Worm (Caenorhabditis elegans) whole organism, mixed stage, embryonic: Measurements from ENCODE around the gene fbxb-106.

Experiments
- M03D4.4 ChIP-seq: sonication (generic microtip); optimal IDR thresholded peaks from 2 replicates; lab custom pipeline; 2017; ENCODE audit warnings: mild to moderate bottlenecking, missing genetic modification characterization, missing compliant biosample characterization
- bed-3 ChIP-seq: fragments of 200-800 bp; sonication (Bioruptor generic); optimal IDR thresholded peaks from 3 replicates; lab custom pipeline; 2018; ENCODE audit warnings: mild to moderate bottlenecking, missing genetic modification characterization, moderate library complexity, missing compliant biosample characterization
- blmp-1 ChIP-seq: fragments of 150-350 bp; optimal IDR thresholded peaks from 2 replicates; lab custom pipeline; 2014; ENCODE audit warnings: missing biosample characterization, missing genetic modification characterization
- ceh-39 ChIP-seq: fragments of 150-350 bp; optimal IDR thresholded peaks from 2 replicates; lab custom pipeline; 2014; ENCODE audit warnings: missing biosample characterization, missing genetic modification characterization
- ceh-43 ChIP-seq: fragments of 200-800 bp; sonication (Bioruptor generic); optimal IDR thresholded peaks from 2 replicates; lab custom pipeline; 2018; ENCODE audit warnings: mild to moderate bottlenecking, missing genetic modification characterization, moderate library complexity, missing compliant biosample characterization
- ceh-83 ChIP-seq: fragments of 200-800 bp; sonication (Bioruptor generic); optimal IDR thresholded peaks from 2 replicates; lab custom pipeline; 2018; ENCODE audit warnings: mild to moderate bottlenecking, missing genetic modification characterization, missing compliant biosample characterization
- cnd-1 ChIP-seq: fragments of 200-800 bp; sonication (Bioruptor generic); optimal IDR thresholded peaks from 2 replicates; lab custom pipeline; 2018; ENCODE audit warnings: mild to moderate bottlenecking, missing genetic modification characterization, missing compliant biosample characterization
- drap-1 ChIP-seq: fragments of 200-800 bp; sonication (Bioruptor generic); optimal IDR thresholded peaks from 3 replicates; lab custom pipeline; 2018; ENCODE audit warnings: mild to moderate bottlenecking, missing genetic modification characterization, missing compliant biosample characterization
- elt-3 ChIP-seq: fragments of 150-350 bp; optimal IDR thresholded peaks from 2 replicates; lab custom pipeline; 2014; ENCODE audit warnings: missing biosample characterization, missing genetic modification characterization
- flh-1 ChIP-seq: fragments of 200-800 bp; sonication (Bioruptor generic); optimal IDR thresholded peaks from 2 replicates; lab custom pipeline; 2018; ENCODE audit warnings: mild to moderate bottlenecking, missing genetic modification characterization, moderate library complexity, missing compliant biosample characterization
- ham-2 ChIP-seq: fragments of 200-800 bp; sonication (Bioruptor generic); optimal IDR thresholded peaks from 2 replicates; lab custom pipeline; 2018; ENCODE audit warnings: mild to moderate bottlenecking, missing genetic modification characterization, missing compliant biosample characterization
- hlh-1 ChIP-seq: fragments of 150-350 bp; optimal IDR thresholded peaks from 2 replicates; lab custom pipeline; 2014; ENCODE audit warnings: missing biosample characterization, missing genetic modification reagents, missing genetic modification characterization
- lin-13 ChIP-seq: fragments of 150-350 bp; optimal IDR thresholded peaks from 2 replicates; lab custom pipeline; 2014; ENCODE audit warnings: missing biosample characterization, missing genetic modification characterization
- lsy-2 ChIP-seq: fragments of 150-350 bp; optimal IDR thresholded peaks from 2 replicates; lab custom pipeline; 2014; ENCODE audit warnings: missing biosample characterization, missing genetic modification characterization
- mab-5 ChIP-seq: fragments of 150-350 bp; optimal IDR thresholded peaks from 2 replicates; lab custom pipeline; 2014; ENCODE audit warnings: missing biosample characterization, missing genetic modification characterization
- mep-1 ChIP-seq: fragments of 150-350 bp; optimal IDR thresholded peaks from 2 replicates; lab custom pipeline; 2017; ENCODE audit warnings: missing biosample characterization, missing genetic modification reagents, missing genetic modification characterization, inconsistent platforms
- mls-2 ChIP-seq: sonication (generic microtip); optimal IDR thresholded peaks from 2 replicates; lab custom pipeline; 2016; ENCODE audit warnings: mild to moderate bottlenecking, missing genetic modification characterization, moderate library complexity, missing compliant biosample characterization
- nhr-12 ChIP-seq: fragments of 150-350 bp; optimal IDR thresholded peaks from 2 replicates; lab custom pipeline; 2014; ENCODE audit warnings: missing biosample characterization, missing genetic modification characterization
- nhr-2 ChIP-seq: fragments of 150-350 bp; optimal IDR thresholded peaks from 2 replicates; lab custom pipeline; 2014; ENCODE audit warnings: missing biosample characterization, missing genetic modification characterization
- nhr-237 ChIP-seq: fragments of 150-350 bp; optimal IDR thresholded peaks from 2 replicates; lab custom pipeline; 2014; ENCODE audit warnings: missing biosample characterization, missing genetic modification characterization
- nhr-28 ChIP-seq: fragments of 150-350 bp; optimal IDR thresholded peaks from 2 replicates; lab custom pipeline; 2014; ENCODE audit warnings: missing biosample characterization, missing genetic modification characterization
- pha-4 ChIP-seq: fragments of 150-350 bp; optimal IDR thresholded peaks from 2 replicates; lab custom pipeline; 2018; ENCODE audit warnings: missing biosample characterization, missing genetic modification reagents, missing genetic modification characterization
- sem-2 ChIP-seq: fragments of 200-800 bp; sonication (Bioruptor generic); optimal IDR thresholded peaks from 2 replicates; lab custom pipeline; 2018; ENCODE audit warnings: mild to moderate bottlenecking, missing genetic modification characterization, missing compliant biosample characterization
- tbx-8 ChIP-seq: fragments of 200-800 bp; sonication (Bioruptor generic); optimal IDR thresholded peaks from 2 replicates; lab custom pipeline; 2018; ENCODE audit warnings: mild to moderate bottlenecking, missing genetic modification characterization, moderate library complexity, missing compliant biosample characterization
- unc-120 ChIP-seq: sonication (generic microtip); optimal IDR thresholded peaks from 2 replicates; lab custom pipeline; 2017; ENCODE audit warnings: missing genetic modification characterization, missing compliant biosample characterization; ENCODE audit not compliant: poor library complexity, severe bottlenecking
- unc-62 ChIP-seq: fragments of 150-350 bp; optimal IDR thresholded peaks from 2 replicates; lab custom pipeline; 2014; ENCODE audit warnings: missing biosample characterization, missing genetic modification reagents, missing genetic modification characterization
- ztf-11 ChIP-seq: fragments of 150-350 bp; optimal IDR thresholded peaks from 2 replicates; lab custom pipeline; 2014; ENCODE audit warnings: missing biosample characterization, missing genetic modification characterization

The fbxb-106 gene

DNA sequence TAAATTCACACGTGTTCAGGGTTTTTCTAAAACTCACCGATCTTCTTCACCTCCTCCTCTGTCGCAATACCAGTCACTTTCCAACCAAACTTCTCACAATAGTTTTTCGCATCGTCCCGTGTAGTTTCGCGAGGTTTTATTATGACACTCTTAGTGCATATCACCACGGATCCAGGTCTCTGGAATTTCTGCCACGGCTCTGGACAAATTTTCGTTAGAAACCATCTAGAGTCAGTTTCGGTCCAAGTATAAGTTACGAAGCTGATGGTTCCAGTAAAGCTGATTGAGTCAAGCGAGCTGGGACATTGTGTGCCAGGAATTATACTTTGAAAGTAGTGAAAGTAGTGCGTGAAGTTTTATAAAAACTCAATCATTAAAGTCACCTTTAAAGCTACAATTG is 5.9 kb upstream of the fbxb-106 start:
- no peak for TF ChIP-seq blmp-1
- no peak for TF ChIP-seq lin-13 (tag; lab: Kevin White, UChicago)
- TF ChIP-seq ceh-83, result no peak
- TF ChIP-seq cnd-1 (tag; lab: Kevin White, UChicago), result no peak
- TF ChIP-seq hlh-1 (tag; lab: Kevin White, UChicago), result no peak
- no peak for TF ChIP-seq ceh-43 (GFP tag; lab: Kevin White, UChicago)
- TF ChIP-seq nhr-28, result no peak
- no peak for TF ChIP-seq ham-2
- TF ChIP-seq elt-3, result no peak
- TF ChIP-seq bed-3 (GFP tag; lab: Kevin White, UChicago), result no peak

ce11 chrII:2757954-2758353 is 4.3 kb upstream of the fbxb-106 start, which contains the start of gene F29A7.8:
Gene F29A7.8, minus strand, starts transcription at chrII:2758054.
- no peak for TF ChIP-seq nhr-237 (tag; lab: Kevin White, UChicago)
- no peak for TF ChIP-seq ceh-39 (tag; lab: Kevin White, UChicago)
- no peak for TF ChIP-seq bed-3 (GFP tag; lab: Kevin White, UChicago)
- TF ChIP-seq lin-13 (tag; lab: Kevin White, UChicago), result no peak
- TF ChIP-seq lsy-2, result no peak
- no peak for TF ChIP-seq ztf-11 (tag; lab: Kevin White, UChicago)
- no peak for TF ChIP-seq mep-1
- no peak for TF ChIP-seq mls-2 (tag; lab: Kevin White, UChicago)

- TF ChIP-seq ceh-39 (tag; lab: Kevin White, UChicago) (peak; percentile 99), nhr-237 (tag; lab: Kevin White, UChicago) (no peak)
Observed at ce11 chrII:2758476-2758875, 3.7 kb upstream of the fbxb-106 start, which contains the start of gene fbxb-107. Gene fbxb-107, plus strand, starts transcription at chrII:2758772.

DNA sequence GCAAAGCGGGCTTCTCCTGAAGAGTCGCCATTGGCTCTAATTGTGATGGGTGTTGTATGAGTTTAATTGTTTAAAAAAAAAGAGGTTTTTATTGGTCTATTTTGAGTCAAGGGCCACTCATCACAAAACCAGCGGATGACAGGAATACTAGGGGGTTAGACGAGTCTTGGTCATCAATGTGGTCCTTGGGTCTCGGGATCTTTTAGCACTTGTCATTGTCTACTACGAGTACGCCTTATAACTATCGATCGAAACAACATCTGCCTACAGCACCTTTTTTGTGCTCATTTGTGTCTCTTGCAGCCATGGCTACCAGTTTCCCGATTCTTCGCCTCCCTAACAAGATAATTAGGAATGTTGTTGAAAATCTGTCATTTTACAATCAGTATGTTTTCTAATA is 2.5 kb downstream of the fbxb-106 start, which contains the start of gene fbxb-108:
Gene fbxb-108 (plus strand): TSS at position 301 of the 400 bp plus-strand sequence.
- TF ChIP-seq unc-62 (GFP tag; lab: Kevin White, UChicago), result no peak
- TF ChIP-seq ham-2, result no peak
- no peak for TF ChIP-seq mab-5 (tag; lab: Kevin White, UChicago)
- TF ChIP-seq nhr-237 (tag; lab: Kevin White, UChicago), result no peak
- no peak for TF ChIP-seq lin-13 (tag; lab: Kevin White, UChicago)
- TF ChIP-seq tbx-8, result no peak
- no peak for TF ChIP-seq nhr-12 (tag; lab: Kevin White, UChicago)

DNA sequence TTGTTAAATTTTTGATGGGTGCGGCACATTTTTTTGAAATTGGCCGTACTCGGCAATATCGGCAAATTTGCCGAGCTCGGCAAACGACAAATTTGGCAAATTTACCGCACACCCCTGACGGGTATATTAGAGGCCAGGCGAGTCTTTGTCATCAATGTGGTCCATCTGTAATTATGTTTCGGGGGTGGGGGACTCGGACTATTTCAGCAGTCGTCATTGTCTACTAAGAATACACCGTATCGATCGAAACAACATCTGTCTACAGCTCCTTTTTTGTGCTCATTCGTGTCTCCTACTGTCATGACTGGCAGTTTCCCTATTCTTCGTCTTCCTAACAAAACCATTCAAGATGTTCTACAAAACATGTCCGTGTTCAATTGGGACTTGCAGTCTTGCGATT is 4.1 kb downstream of the fbxb-106 start, which contains the start of gene F08D12.15:
Gene F08D12.15 (plus strand): TSS at position 301 of the 400 bp plus-strand sequence.
- TF ChIP-seq flh-1 (GFP tag; lab: Kevin White, UChicago) (no peak), M03D4.4 (tag; lab: Kevin White, UChicago) (no peak), drap-1 (GFP tag; lab: Kevin White, UChicago) (no peak), nhr-2 (tag; lab: Kevin White, UChicago) (no peak), lsy-2 (no peak), elt-3 (no peak), blmp-1 (no peak), cnd-1 (tag; lab: Kevin White, UChicago) (no peak), unc-120 (tag; lab: Kevin White, UChicago) (no peak), nhr-28 (no peak), mab-5 (tag; lab: Kevin White, UChicago) (no peak)

- TF ChIP-seq pha-4 (tag; lab: Kevin White, UChicago) (no peak), hlh-1 (tag; lab: Kevin White, UChicago) (peak; percentile 88)
Observed at ce11 chrII:2769021-2769420, 6.8 kb downstream of the fbxb-106 start, which contains the start of gene F08D12.7. Gene F08D12.7, minus strand, starts transcription at chrII:2769121.

DNA sequence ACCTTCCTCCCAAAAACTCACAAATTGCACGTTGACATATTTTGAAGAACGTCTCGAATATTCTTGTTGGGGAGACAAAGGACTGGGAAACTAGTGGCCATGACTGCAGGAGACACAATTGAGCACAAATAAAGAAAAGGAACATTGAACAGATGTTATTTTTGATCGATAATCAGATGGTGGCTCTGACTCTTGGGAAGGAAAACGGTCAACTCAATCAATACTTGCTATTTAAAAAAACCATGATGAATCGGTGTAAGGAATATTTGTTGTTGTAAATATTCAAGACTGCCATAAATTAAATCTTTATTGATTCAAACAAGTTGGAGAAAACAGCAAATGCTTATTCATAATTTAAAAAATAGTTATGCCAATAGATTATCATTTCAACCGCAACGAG is 8.6 kb downstream of the fbxb-106 start, which contains the start of gene fbxb-105:
Gene fbxb-105 (minus strand): TSS at position 101 of the 400 bp plus-strand sequence.
- no peak for TF ChIP-seq ceh-83
- TF ChIP-seq lin-13 (tag; lab: Kevin White, UChicago), result no peak
- TF ChIP-seq nhr-2 (tag; lab: Kevin White, UChicago), result no peak
- no peak for TF ChIP-seq unc-120 (tag; lab: Kevin White, UChicago)
- peak; percentile 38 for TF ChIP-seq ceh-39 (tag; lab: Kevin White, UChicago)
- TF ChIP-seq cnd-1 (tag; lab: Kevin White, UChicago), result peak; percentile 59
- no peak for TF ChIP-seq sem-2 (GFP tag; lab: Kevin White, UChicago)
- no peak for TF ChIP-seq nhr-12 (tag; lab: Kevin White, UChicago)
- no peak for TF ChIP-seq drap-1 (GFP tag; lab: Kevin White, UChicago)
- TF ChIP-seq lsy-2, result no peak
